Worm (Caenorhabditis elegans): ENCODE measurements around the gene irld-27.

- TF ChIP-seq ztf-23 (GFP tag; IDR thresholded peaks at IDR 0.05) (no peak), ztf-29 (GFP tag; IDR thresholded peaks at IDR 0.05) (no peak), tab-1 (GFP tag; IDR thresholded peaks at IDR 0.05) (no peak), T22C8.4 (GFP tag; IDR thresholded peaks at IDR 0.05) (no peak), ref-1 (GFP tag; conservative IDR thresholded peaks at IDR 0.05) (no peak), flt-1 (GFP tag; IDR thresholded peaks at IDR 0.05) (no peak)
These were observed 37.9 kb downstream of the irld-27 start, which contains the start of gene Y49F6C.8 for ce11 chrII:3370061-3370460.
